Worm (Caenorhabditis elegans): ENCODE results near the gene ZK994.6.

DNA sequence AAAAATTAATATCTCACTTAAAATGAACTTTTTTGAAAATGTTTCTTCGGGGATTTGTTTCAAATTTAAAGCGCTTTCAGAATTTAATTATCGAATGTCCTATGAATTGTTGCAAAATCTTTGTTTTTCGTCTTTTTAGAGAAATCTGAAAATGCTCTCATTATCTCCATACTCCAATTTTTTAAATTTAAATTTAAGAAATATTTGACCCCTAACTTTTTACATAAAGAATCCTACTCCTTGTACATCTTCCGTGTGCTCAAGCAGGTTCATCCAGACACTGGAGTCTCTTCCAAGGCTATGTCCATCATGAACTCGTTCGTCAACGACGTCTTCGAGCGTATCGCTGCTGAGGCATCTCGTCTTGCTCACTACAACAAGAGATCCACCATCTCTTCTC, 29.0 kb upstream of the ZK994.6 start, which contains the start of gene his-39:
- TF ChIP-seq snpc-4 (tag; optimal IDR thresholded peaks at IDR 0.05) (no peak), elt-1 (tag; optimal IDR thresholded peaks at IDR 0.05; ENCODE audit: borderline replicate concordance, insufficient read depth) (no peak)

Measured in whole organism, mixed stage, embryonic.